Worm (Caenorhabditis elegans): ENCODE results near the gene chhy-1.

ce11 chrII:8587660-8588230, 29.7 kb downstream of the chhy-1 start:
- no peak for TF ChIP-seq sox-4 (tag; optimal IDR thresholded peaks at IDR 0.05)
- no peak for TF ChIP-seq fkh-10 (GFP tag; optimal IDR thresholded peaks at IDR 0.05)
- no peak for TF ChIP-seq hlh-30 (tag; optimal IDR thresholded peaks at IDR 0.05; ENCODE audit: insufficient read depth)
- TF ChIP-seq nhr-11 (tag; optimal IDR thresholded peaks at IDR 0.05) = no peak
- TF ChIP-seq ttx-3 (tag; optimal IDR thresholded peaks at IDR 0.05) = no peak
- TF ChIP-seq odd-2 (tag; optimal IDR thresholded peaks at IDR 0.05) = no peak
- no peak for TF ChIP-seq elt-2 (tag; optimal IDR thresholded peaks at IDR 0.05)
